Fruit fly (Drosophila melanogaster): Measurements from ENCODE around the gene CG7201.
A peak's percentile ranks its signal among the peaks of the same experiment; 100 is the strongest.

Gene CG7201

DNA sequence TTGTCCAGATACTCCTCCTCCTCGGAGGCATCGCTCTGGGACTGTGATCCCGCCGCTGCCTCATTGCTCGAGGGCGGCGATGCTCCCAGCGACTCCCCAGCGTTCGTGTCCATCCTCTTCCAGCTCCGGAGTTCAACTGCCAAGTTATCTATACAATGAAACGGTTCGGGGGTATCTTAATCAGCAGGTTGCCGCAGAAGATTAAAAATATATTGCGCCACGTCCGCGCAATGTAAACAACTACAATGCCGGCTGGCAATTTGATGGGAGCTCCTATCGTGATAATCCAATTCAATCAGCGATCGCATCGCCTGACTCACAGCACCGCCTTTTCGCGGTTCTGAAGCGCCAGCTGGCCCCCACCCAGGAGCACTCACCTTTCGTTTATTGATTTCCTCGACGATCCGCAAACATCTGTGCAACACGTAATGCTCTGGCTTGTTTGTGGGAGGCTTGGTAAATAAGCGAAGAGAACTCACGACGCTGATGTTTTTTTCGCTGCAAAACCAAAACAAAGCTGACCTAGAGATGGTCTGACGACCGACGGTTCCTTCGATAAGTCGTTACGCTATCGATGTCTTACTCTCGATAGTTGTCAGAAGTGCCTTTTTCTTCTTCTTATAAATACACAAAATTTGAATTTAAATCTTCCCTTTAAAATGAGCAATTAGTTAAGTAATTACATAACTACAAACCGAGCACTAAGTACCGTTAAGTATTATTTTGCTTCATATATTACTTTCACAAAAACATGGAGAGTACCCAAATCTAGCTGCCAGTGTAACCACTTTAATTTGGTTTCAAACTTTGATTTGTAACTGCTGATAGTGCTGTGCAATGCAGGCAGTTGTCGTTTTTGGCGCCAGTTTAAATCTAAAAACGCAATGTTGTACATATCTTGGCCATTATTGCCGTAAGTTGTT is 5.5 kb downstream of the CG7201 start, which contains the start of gene cert (continued):
- no peak for TF ChIP-seq yki (optimal IDR thresholded peaks at IDR 0.05)
- TF ChIP-seq inv (GFP tag; IDR thresholded peaks at IDR 0.05; ENCODE audit: partially characterized antibody): peak; percentile 87
- TF ChIP-seq CG2875 (GFP tag; optimal IDR thresholded peaks at IDR 0.05): no peak
- TF ChIP-seq ap (GFP tag; IDR thresholded peaks at IDR 0.05): no peak
- no peak for TF ChIP-seq NK7.1 (GFP tag; optimal IDR thresholded peaks at IDR 0.05)
- TF ChIP-seq HLH4C (GFP tag; IDR thresholded peaks at IDR 0.05; ENCODE audit: partially characterized antibody): peak; percentile 83
- TF ChIP-seq Ets65A (GFP tag): peak; percentile 94
- TF ChIP-seq klu (GFP tag; IDR thresholded peaks at IDR 0.05): no peak
- TF ChIP-seq Doc3 (GFP tag; IDR thresholded peaks at IDR 0.05; ENCODE audit: partially characterized antibody): peak; percentile 86
- TF ChIP-seq az2 (GFP tag; optimal IDR thresholded peaks at IDR 0.05): no peak
- TF ChIP-seq nau (GFP tag; optimal IDR thresholded peaks at IDR 0.05): peak; percentile 29
- no peak for TF ChIP-seq zf30C (GFP tag; optimal IDR thresholded peaks at IDR 0.05)
- TF ChIP-seq pnt (GFP tag; optimal IDR thresholded peaks at IDR 0.05): no peak
- TF ChIP-seq CG10274 (GFP tag; optimal IDR thresholded peaks at IDR 0.05): no peak
- peak; percentile 88 for TF ChIP-seq CG14860 (GFP tag; IDR thresholded peaks at IDR 0.05; ENCODE audit: partially characterized antibody)
- no peak for TF ChIP-seq CG1602 (GFP tag; optimal IDR thresholded peaks at IDR 0.05)
- TF ChIP-seq lov (optimal IDR thresholded peaks at IDR 0.05): no peak
- no peak for TF ChIP-seq lov (GFP tag; IDR thresholded peaks at IDR 0.05)
- no peak for TF ChIP-seq TFAM (GFP tag; optimal IDR thresholded peaks at IDR 0.05)
- TF ChIP-seq CG12104 (GFP tag; optimal IDR thresholded peaks at IDR 0.05): peak; percentile 10
- TF ChIP-seq CG18476 (GFP tag; optimal IDR thresholded peaks at IDR 0.05): no peak
- no peak for TF ChIP-seq CG4707 (GFP tag; optimal IDR thresholded peaks at IDR 0.05)
- no peak for TF ChIP-seq ab (GFP tag; optimal IDR thresholded peaks at IDR 0.05)
- no peak for TF ChIP-seq onecut (GFP tag; IDR thresholded peaks at IDR 0.05)
- peak; percentile 76 for TF ChIP-seq CG2129 (GFP tag; IDR thresholded peaks at IDR 0.05; ENCODE audit: partially characterized antibody)
- TF ChIP-seq tin (GFP tag; optimal IDR thresholded peaks at IDR 0.05): peak; percentile 21
- peak; percentile 57 for TF ChIP-seq phol (tag; optimal IDR thresholded peaks at IDR 0.05)
- no peak for TF ChIP-seq Oli (tag; optimal IDR thresholded peaks at IDR 0.05)
- TF ChIP-seq slbo (GFP tag; IDR thresholded peaks at IDR 0.05): peak; percentile 54; the same call in 1 of the 2 replicates
- TF ChIP-seq H2.0 (GFP tag; IDR thresholded peaks at IDR 0.05): no peak
- peak; percentile 90 for TF ChIP-seq vnd (GFP tag; IDR thresholded peaks at IDR 0.05; ENCODE audit: partially characterized antibody)
- TF ChIP-seq lmd (GFP tag; IDR thresholded peaks at IDR 0.05): no peak
- peak; percentile 33 to 44 for TF ChIP-seq dpn (GFP tag; optimal IDR thresholded peaks at IDR 0.05)
- TF ChIP-seq tgo (GFP tag; IDR thresholded peaks at IDR 0.05): no peak
- peak; percentile 60 for TF ChIP-seq CG2120 (GFP tag; optimal IDR thresholded peaks at IDR 0.05)
- TF ChIP-seq Jarid2 (GFP tag; optimal IDR thresholded peaks at IDR 0.05): no peak
- TF ChIP-seq zfh2 (GFP tag; optimal IDR thresholded peaks at IDR 0.05): no peak
- no peak for TF ChIP-seq cg (GFP tag; optimal IDR thresholded peaks at IDR 0.05)
- TF ChIP-seq CG5180 (GFP tag; optimal IDR thresholded peaks at IDR 0.05): no peak
- TF ChIP-seq sens (GFP tag): peak; percentile 93
- no peak for TF ChIP-seq CG18262 (tag; optimal IDR thresholded peaks at IDR 0.05)
- TF ChIP-seq nom (GFP tag; optimal IDR thresholded peaks at IDR 0.05): peak; percentile 26
- TF ChIP-seq ato (GFP tag; IDR thresholded peaks at IDR 0.05; ENCODE audit: partially characterized antibody): peak; percentile 86
- no peak for TF ChIP-seq D (optimal IDR thresholded peaks at IDR 0.05)
- no peak for TF ChIP-seq D (GFP tag; optimal IDR thresholded peaks at IDR 0.05)
- no peak for TF ChIP-seq sob (GFP tag; IDR thresholded peaks at IDR 0.05)
- peak; percentile 25 for TF ChIP-seq Max (GFP tag; optimal IDR thresholded peaks at IDR 0.05)
- TF ChIP-seq mam (GFP tag; optimal IDR thresholded peaks at IDR 0.05): peak; percentile 53
- no peak for TF ChIP-seq CG17612 (GFP tag; IDR thresholded peaks at IDR 0.05)
- TF ChIP-seq Sry-β (GFP tag; optimal IDR thresholded peaks at IDR 0.05): no peak

Data from whole organism, embryonic.